Fruit fly (Drosophila melanogaster) whole organism, embryonic: ENCODE data around the gene Rab3-GAP.

Experiments
- ATbp ChIP-seq: fragments of 200-800 bp; sonication (Bioruptor generic); optimal IDR thresholded peaks from 2 replicates; lab custom pipeline; 2017; ENCODE audit warnings: missing biosample characterization, mild to moderate bottlenecking, missing genetic modification characterization, missing genetic modification reagents
- Asciz ChIP-seq: fragments of 200-800 bp; sonication (Bioruptor generic); optimal IDR thresholded peaks from 2 replicates; lab custom pipeline; 2017; ENCODE audit warnings: missing biosample characterization, mild to moderate bottlenecking, missing genetic modification characterization, missing genetic modification reagents
- CG10431 ChIP-seq: fragments of 200-800 bp; sonication (Bioruptor generic); optimal IDR thresholded peaks from 3 replicates; lab custom pipeline; 2018; ENCODE audit warnings: missing biosample characterization, mild to moderate bottlenecking, missing genetic modification characterization
- CG12071 ChIP-seq: fragments of 200-800 bp; sonication (Bioruptor generic); optimal IDR thresholded peaks from 3 replicates; lab custom pipeline; 2018; ENCODE audit warnings: missing biosample characterization, mild to moderate bottlenecking, missing genetic modification characterization
- CG13123 ChIP-seq: fragments of 200-800 bp; sonication (Bioruptor generic); optimal IDR thresholded peaks from 2 replicates; lab custom pipeline; 2016; ENCODE audit warnings: missing biosample characterization, missing genetic modification characterization
- CG13296 ChIP-seq: fragments of 200-800 bp; sonication (Bioruptor generic); optimal IDR thresholded peaks from 3 replicates; lab custom pipeline; 2018; ENCODE audit warnings: missing biosample characterization, mild to moderate bottlenecking, missing genetic modification characterization
- CG14710 ChIP-seq: fragments of 200-800 bp; sonication (Bioruptor generic); optimal IDR thresholded peaks from 3 replicates; lab custom pipeline; 2019; ENCODE audit warnings: missing biosample characterization, mild to moderate bottlenecking, missing genetic modification characterization, moderate library complexity
- CG15601 ChIP-seq: fragments of 200-800 bp; sonication (Bioruptor generic); optimal IDR thresholded peaks from 3 replicates; lab custom pipeline; 2019; ENCODE audit warnings: missing biosample characterization, mild to moderate bottlenecking, missing genetic modification characterization, moderate library complexity
- CG17359 ChIP-seq: fragments of 200-800 bp; sonication (Bioruptor generic); optimal IDR thresholded peaks from 3 replicates; lab custom pipeline; 2018; ENCODE audit warnings: missing biosample characterization, mild to moderate bottlenecking, missing genetic modification characterization, moderate library complexity
- CG31224 ChIP-seq: fragments of 200-800 bp; sonication (Bioruptor generic); IDR thresholded peaks from 2 replicates; pipeline ENCODE4 v1.3.6; 2022; ENCODE audit warnings: missing biosample characterization, missing genetic modification characterization
- CG31441 ChIP-seq: fragments of 200-800 bp; sonication (Bioruptor generic); IDR thresholded peaks from 2 replicates; pipeline ENCODE4 v1.3.6; 2022; ENCODE audit warnings: missing biosample characterization, missing genetic modification characterization
- CG33557 ChIP-seq: fragments of 200-800 bp; sonication (Bioruptor generic); optimal IDR thresholded peaks from 2 replicates; lab custom pipeline; 2019; ENCODE audit warnings: missing biosample characterization, mild to moderate bottlenecking, missing genetic modification characterization, moderate library complexity
- CG3407 ChIP-seq: fragments of 200-800 bp; sonication (Bioruptor generic); optimal IDR thresholded peaks from 2 replicates; lab custom pipeline; 2018; ENCODE audit warnings: missing biosample characterization, mild to moderate bottlenecking, missing genetic modification characterization
- CG4707 ChIP-seq: fragments of 200-800 bp; sonication (Bioruptor generic); optimal IDR thresholded peaks from 2 replicates; lab custom pipeline; 2018; ENCODE audit warnings: missing biosample characterization, mild to moderate bottlenecking, missing genetic modification characterization, moderate library complexity
- CG5180 ChIP-seq: fragments of 200-800 bp; sonication (Bioruptor generic); optimal IDR thresholded peaks from 3 replicates; lab custom pipeline; 2017; ENCODE audit warnings: missing biosample characterization, missing genetic modification characterization, mild to moderate bottlenecking, moderate library complexity, missing genetic modification reagents
- CG6175 ChIP-seq: fragments of 200-800 bp; sonication (Bioruptor generic); IDR thresholded peaks from 3 replicates; pipeline ENCODE4 v1.3.6; 2022; ENCODE audit warnings: missing biosample characterization, missing genetic modification characterization
- CG7786 ChIP-seq: fragments of 200-800 bp; sonication (Bioruptor generic); optimal IDR thresholded peaks from 2 replicates; lab custom pipeline; 2016; ENCODE audit warnings: missing biosample characterization, missing genetic modification characterization
- CG8765 ChIP-seq: fragments of 200-800 bp; sonication (Bioruptor generic); IDR thresholded peaks from 2 replicates; pipeline ENCODE4 v1.3.6; 2022; ENCODE audit warnings: missing biosample characterization, missing genetic modification characterization
- D19A ChIP-seq: fragments of 200-800 bp; optimal IDR thresholded peaks from 3 replicates; lab custom pipeline; 2019; ENCODE audit warnings: missing biosample characterization, mild to moderate bottlenecking, missing genetic modification characterization, moderate library complexity
- Eip74EF ChIP-seq, 2 experiments: fragments of 200-800 bp in 1 of 2; fragments of >200 bp in 1 of 2; sonication (Bioruptor generic) in 1 of 2; optimal IDR thresholded peaks; 2 replicates each; lab custom pipeline; 2017 to 2019; ENCODE audit warnings: missing biosample characterization in 2 of 2, missing genetic modification characterization in 2 of 2, mild to moderate bottlenecking in 1 of 2, moderate library complexity in 1 of 2
- Fer3 ChIP-seq: fragments of 200-800 bp; sonication (Bioruptor generic); optimal IDR thresholded peaks from 2 replicates; lab custom pipeline; 2018; ENCODE audit warnings: missing biosample characterization, mild to moderate bottlenecking, missing genetic modification characterization, moderate library complexity
- MTF-1 ChIP-seq: fragments of 200-800 bp; sonication (Bioruptor generic); optimal IDR thresholded peaks from 2 replicates; lab custom pipeline; 2018; ENCODE audit warnings: missing biosample characterization, mild to moderate bottlenecking, missing genetic modification characterization, borderline replicate concordance
- Med ChIP-seq: fragments of 200-800 bp; sonication (Bioruptor generic); peaks from one replicate; lab custom pipeline; 2016; ENCODE audit warnings: missing biosample characterization, missing genetic modification characterization, mild to moderate bottlenecking, inconsistent platforms, moderate library complexity
- Ptx1 ChIP-seq: fragments of 200-800 bp; sonication (Bioruptor generic); IDR thresholded peaks from 2 replicates; pipeline ENCODE4 v1.3.6; 2022; ENCODE audit warnings: missing biosample characterization, missing genetic modification characterization
- Sox100B ChIP-seq: fragments of 200-800 bp; sonication (Bioruptor generic); optimal IDR thresholded peaks from 3 replicates; lab custom pipeline; 2018; ENCODE audit warnings: missing biosample characterization, mild to moderate bottlenecking, missing genetic modification characterization
- Sry-β ChIP-seq: fragments of 200-800 bp; sonication (Bioruptor generic); optimal IDR thresholded peaks from 2 replicates; lab custom pipeline; 2018; ENCODE audit warnings: missing biosample characterization, mild to moderate bottlenecking, missing genetic modification characterization, moderate library complexity
- ase ChIP-seq: fragments of 200-800 bp; sonication (Bioruptor generic); IDR thresholded peaks from 3 replicates; pipeline ENCODE4 v1.3.6; 2022; ENCODE audit warnings: missing biosample characterization, missing genetic modification characterization
- bsh ChIP-seq, 2 experiments: fragments of 200-800 bp; sonication (Bioruptor generic); optimal IDR thresholded peaks; 2 replicates each; lab custom pipeline; 2017 to 2018; ENCODE audit warnings: mild to moderate bottlenecking in 2 of 2, missing biosample characterization in 2 of 2, missing genetic modification characterization in 2 of 2, moderate library complexity in 1 of 2
- ci ChIP-seq: fragments of 200-800 bp; sonication (Bioruptor generic); IDR thresholded peaks from 3 replicates; pipeline ENCODE4 v1.3.6; 2022; ENCODE audit warnings: missing biosample characterization, missing genetic modification characterization
- dmrt11E ChIP-seq: fragments of 200-800 bp; sonication (Bioruptor generic); optimal IDR thresholded peaks from 3 replicates; lab custom pipeline; 2018; ENCODE audit warnings: missing biosample characterization, mild to moderate bottlenecking, missing genetic modification characterization, moderate library complexity
- fd64A ChIP-seq: fragments of 200-800 bp; sonication (Bioruptor generic); optimal IDR thresholded peaks from 3 replicates; lab custom pipeline; 2018; ENCODE audit warnings: missing biosample characterization, mild to moderate bottlenecking, missing genetic modification characterization
- fd96Cb ChIP-seq: fragments of 200-800 bp; sonication (Bioruptor generic); optimal IDR thresholded peaks from 2 replicates; lab custom pipeline; 2018; ENCODE audit warnings: missing biosample characterization, mild to moderate bottlenecking, missing genetic modification characterization, moderate library complexity
- gem ChIP-seq: fragments of 200-800 bp; sonication (Bioruptor generic); optimal IDR thresholded peaks from 2 replicates; lab custom pipeline; 2019; ENCODE audit warnings: missing biosample characterization, mild to moderate bottlenecking, missing genetic modification characterization, moderate library complexity
- gsb-n ChIP-seq: fragments of 200-800 bp; sonication (Bioruptor generic); optimal IDR thresholded peaks from 3 replicates; lab custom pipeline; 2018; ENCODE audit warnings: missing biosample characterization, mild to moderate bottlenecking, missing genetic modification characterization
- hkb ChIP-seq, 2 experiments: fragments of 200-800 bp in 1 of 2; fragments of >200 bp in 1 of 2; sonication (Bioruptor generic) in 1 of 2; IDR thresholded peaks in 1 of 2; optimal IDR thresholded peaks in 1 of 2; 2 replicates each; pipeline versions ENCODE4 v1.3.6 to Lab custom; 2017 to 2022; ENCODE audit warnings: missing biosample characterization in 1 of 2, missing genetic modification characterization in 1 of 2
- kni ChIP-seq: fragments of 200-800 bp; sonication (Bioruptor generic); optimal IDR thresholded peaks from 3 replicates; lab custom pipeline; 2017; ENCODE audit warnings: mild to moderate bottlenecking, missing biosample characterization, missing genetic modification reagents, missing genetic modification characterization
- nerfin-1 ChIP-seq: fragments of 200-800 bp; sonication (Bioruptor generic); optimal IDR thresholded peaks from 3 replicates; lab custom pipeline; 2019; ENCODE audit warnings: missing biosample characterization, mild to moderate bottlenecking, missing genetic modification characterization, moderate library complexity
- phol ChIP-seq: fragments of 200-800 bp; sonication (Bioruptor generic); optimal IDR thresholded peaks from 3 replicates; lab custom pipeline; 2018; ENCODE audit warnings: missing biosample characterization, mild to moderate bottlenecking, missing genetic modification characterization, moderate library complexity
- scrt ChIP-seq: fragments of 200-800 bp; sonication (Bioruptor generic); optimal IDR thresholded peaks from 2 replicates; lab custom pipeline; 2018; ENCODE audit warnings: missing biosample characterization, mild to moderate bottlenecking, missing genetic modification characterization, moderate library complexity
- sd ChIP-seq: fragments of 200-800 bp; sonication (Bioruptor generic); optimal IDR thresholded peaks from 3 replicates; lab custom pipeline; 2018; ENCODE audit warnings: missing biosample characterization, mild to moderate bottlenecking, missing genetic modification characterization, moderate library complexity
- sens ChIP-seq: fragments of 200-800 bp; sonication (Bioruptor generic); peaks from one replicate; lab custom pipeline; 2016; ENCODE audit warnings: missing biosample characterization, missing genetic modification characterization
- sr ChIP-seq: fragments of 200-800 bp; sonication (Bioruptor generic); IDR thresholded peaks from 3 replicates; pipeline ENCODE4 v1.3.6; 2022; ENCODE audit warnings: missing biosample characterization, missing genetic modification characterization
- vfl ChIP-seq: fragments of 200-800 bp; sonication (Bioruptor generic); optimal IDR thresholded peaks from 2 replicates; lab custom pipeline; 2016; ENCODE audit warnings: missing biosample characterization, missing genetic modification characterization
- wek ChIP-seq: fragments of 200-800 bp; sonication (Bioruptor generic); optimal IDR thresholded peaks from 3 replicates; lab custom pipeline; 2018; ENCODE audit warnings: missing biosample characterization, mild to moderate bottlenecking, missing genetic modification characterization, moderate library complexity
- z ChIP-seq: fragments of 200-800 bp; sonication (Bioruptor generic); IDR thresholded peaks from 3 replicates; pipeline ENCODE4 v1.3.6; 2022; ENCODE audit warnings: missing biosample characterization, missing genetic modification characterization

The Rab3-GAP gene

DNA sequence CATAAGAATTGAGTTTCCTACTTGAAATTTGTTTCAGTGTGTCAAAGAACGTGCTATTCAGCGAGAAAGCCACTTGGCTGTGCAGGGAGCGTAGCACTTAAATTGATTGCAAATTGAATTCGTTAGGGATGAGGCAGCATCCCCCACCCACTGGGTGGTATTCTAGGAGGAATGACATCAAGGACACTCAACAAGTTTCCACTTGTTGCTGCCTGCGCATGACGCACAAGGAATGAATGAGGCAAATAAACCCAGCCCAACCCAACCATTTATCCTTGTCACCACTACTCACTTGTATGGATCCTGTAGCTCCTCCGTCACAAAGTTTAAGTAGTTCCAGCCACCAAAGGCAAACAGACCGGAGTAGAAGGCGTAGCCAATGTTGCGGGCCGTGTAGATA is 9.6 kb downstream of the Rab3-GAP start:
- TF ChIP-seq Med (peak; percentile 14), Eip74EF (GFP tag; optimal IDR thresholded peaks at IDR 0.05; lab: Kevin White, UChicago) (no peak), scrt (GFP tag; lab: Kevin White, UChicago) (peak; percentile 97), CG31224 (no peak), CG31441 (GFP tag; lab: Robert Waterston, UW) (no peak)

- peak; percentile 51; the same call in 2 of the 3 replicates for TF ChIP-seq ci (GFP tag; lab: Robert Waterston, UW)
- TF ChIP-seq phol (tag; lab: Kevin White, UChicago) = no peak
- TF ChIP-seq MTF-1 = peak; percentile 5
- TF ChIP-seq bsh (GFP tag; optimal IDR thresholded peaks at IDR 0.05; lab: Kevin White, UChicago) = peak in 1 of 2 experiments; percentile 45
- no peak for TF ChIP-seq CG8765 (GFP tag; lab: Robert Waterston, UW)
- TF ChIP-seq kni (GFP tag; lab: Kevin White, UChicago) = peak; percentile 20
- peak; percentile 57 for TF ChIP-seq ATbp (GFP tag; lab: Kevin White, UChicago)
- peak; percentile 38 for TF ChIP-seq CG15601 (tag; lab: Kevin White, UChicago)
- no peak for TF ChIP-seq CG7786 (GFP tag; lab: Kevin White, UChicago)
- peak; percentile 9 for TF ChIP-seq nerfin-1 (tag; lab: Kevin White, UChicago)
- no peak for TF ChIP-seq ase (GFP tag; lab: Robert Waterston, UW)
- peak; percentile 36 for TF ChIP-seq CG4707 (GFP tag; lab: Kevin White, UChicago)
- TF ChIP-seq gem (tag; lab: Kevin White, UChicago) = peak; percentile 31
- TF ChIP-seq CG6175 (GFP tag; lab: Robert Waterston, UW) = no peak
- no peak for TF ChIP-seq vfl (GFP tag; lab: Kevin White, UChicago)
- peak; percentile 24 for TF ChIP-seq Sry-β (GFP tag; lab: Kevin White, UChicago)
- TF ChIP-seq CG10431 (GFP tag; lab: Kevin White, UChicago) = peak; percentile 53
- peak; percentile 69 for TF ChIP-seq Asciz
- TF ChIP-seq CG3407 = peak; percentile 39
- TF ChIP-seq CG13123 = no peak
- peak; percentile 14 for TF ChIP-seq D19A (tag; lab: Kevin White, UChicago)
- TF ChIP-seq Fer3 (tag; lab: Kevin White, UChicago) = peak; percentile 8
- TF ChIP-seq z (GFP tag; lab: Robert Waterston, UW) = peak; percentile 67; the same call in 2 of the 3 replicates
- TF ChIP-seq fd64A (GFP tag; lab: Kevin White, UChicago) = peak; percentile 34
- no peak for TF ChIP-seq sd (tag; lab: Kevin White, UChicago)
- TF ChIP-seq sr (GFP tag; lab: Robert Waterston, UW) = no peak
- 0 out of 2 replicates have a peak, but pooled peaks have one; percentile 32 for TF ChIP-seq CG31441 (GFP tag; lab: Robert Waterston, UW)
- TF ChIP-seq Sox100B (GFP tag; lab: Kevin White, UChicago) = peak; percentile 55
- TF ChIP-seq Ptx1 = no peak
- TF ChIP-seq CG14710 = peak; percentile 29
- peak; percentile 15 for TF ChIP-seq CG17359
- peak; percentile 2 for TF ChIP-seq CG12071 (GFP tag; lab: Kevin White, UChicago)
- TF ChIP-seq CG5180 (GFP tag; lab: Kevin White, UChicago) = peak; percentile 91
- TF ChIP-seq CG33557 (GFP tag; lab: Kevin White, UChicago) = peak; percentile 5
- TF ChIP-seq dmrt11E = no peak
- TF ChIP-seq hkb (optimal IDR thresholded peaks at IDR 0.05; lab: Kevin White, UChicago) = no peak
- TF ChIP-seq hkb (GFP tag; IDR thresholded peaks at IDR 0.05; lab: Robert Waterston, UW) = peak; percentile 37; the same call in 1 of the 2 replicates
- peak; percentile 26 for TF ChIP-seq sens (GFP tag; lab: Kevin White, UChicago)
- TF ChIP-seq fd96Cb (tag; lab: Kevin White, UChicago) = no peak
- peak; percentile 10 for TF ChIP-seq CG13296 (GFP tag; lab: Kevin White, UChicago)
- peak; percentile 9 for TF ChIP-seq wek (GFP tag; lab: Kevin White, UChicago)
- peak; percentile 24 for TF ChIP-seq gsb-n (tag; lab: Kevin White, UChicago)
These were observed 13.9 kb downstream of the Rab3-GAP start, which contains the start of gene PLCXD for dm6 chr2L:12049133-12049532. TSS of gene PLCXD (plus strand) at chr2L:12049418.
